Worm (Caenorhabditis elegans) whole organism, mixed stage, embryonic: Measurements from ENCODE around the gene gss-1.

Source experiments
- lin-13 ChIP-seq: fragments of 150-350 bp; optimal IDR thresholded peaks from 2 replicates; lab custom pipeline; 2014; ENCODE audit warnings: missing biosample characterization, missing genetic modification characterization
- lsy-2 ChIP-seq: fragments of 150-350 bp; optimal IDR thresholded peaks from 2 replicates; lab custom pipeline; 2014; ENCODE audit warnings: missing biosample characterization, missing genetic modification characterization
- mep-1 ChIP-seq: fragments of 150-350 bp; optimal IDR thresholded peaks from 2 replicates; lab custom pipeline; 2017; ENCODE audit warnings: missing biosample characterization, missing genetic modification reagents, missing genetic modification characterization, inconsistent platforms

DNA sequence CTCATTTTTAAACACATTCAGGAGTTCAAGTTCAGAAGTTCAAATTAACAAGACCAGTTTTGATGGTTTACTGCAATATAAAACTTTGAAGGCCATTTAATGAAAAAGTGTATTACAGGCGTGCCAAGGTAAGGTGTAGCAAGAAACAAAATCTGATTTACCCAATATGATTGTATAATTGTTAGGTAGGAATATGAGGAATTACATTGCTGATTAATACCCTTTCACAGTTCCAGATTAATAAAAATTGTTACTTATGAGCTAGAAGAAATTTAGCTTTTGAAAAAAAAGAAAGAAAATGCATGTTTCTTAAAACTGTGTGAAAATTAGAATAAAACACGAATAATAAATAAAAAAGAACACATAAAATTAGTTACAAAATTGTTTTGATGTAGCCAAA lies 17.4 kb upstream of the gss-1 start, which contains the start of gene kin-15:
- TF ChIP-seq lsy-2 (tag; lab: Kevin White, UChicago) = no peak
- no peak for TF ChIP-seq mep-1 (tag; lab: Kevin White, UChicago)
- no peak for TF ChIP-seq lin-13
